Worm (Caenorhabditis elegans) whole organism, L1 larva: ENCODE measurements around the gene F59A1.16.

Experiments
- aha-1 ChIP-seq: fragments of 150-350 bp; optimal IDR thresholded peaks from 2 replicates; lab custom pipeline; 2014; ENCODE audit warnings: missing biosample characterization, missing genetic modification characterization
- ama-1 ChIP-seq: fragments of 150-350 bp; optimal IDR thresholded peaks from 2 replicates; lab custom pipeline; 2014
- ceh-82 ChIP-seq, 3 experiments: fragments of 150-350 bp in 1 of 3; sonication (generic microtip) in 2 of 3; optimal IDR thresholded peaks; 2 replicates each; lab custom pipeline; 2014 to 2017; ENCODE audit warnings: missing biosample characterization in 3 of 3, missing genetic modification characterization in 3 of 3
- jun-1 ChIP-seq: fragments of 150-350 bp; optimal IDR thresholded peaks from 2 replicates; lab custom pipeline; 2014; ENCODE audit warnings: missing biosample characterization, missing genetic modification reagents, missing genetic modification characterization
- lin-39 ChIP-seq: fragments of 150-350 bp; optimal IDR thresholded peaks from 2 replicates; lab custom pipeline; 2014; ENCODE audit warnings: missing biosample characterization, missing genetic modification reagents, missing genetic modification characterization
- nhr-77 ChIP-seq: fragments of 150-350 bp; optimal IDR thresholded peaks from 2 replicates; lab custom pipeline; 2014; ENCODE audit warnings: missing biosample characterization, missing genetic modification characterization
- nhr-84 ChIP-seq: sonication (generic microtip); optimal IDR thresholded peaks from 2 replicates; lab custom pipeline; 2017; ENCODE audit warnings: missing biosample characterization, missing genetic modification characterization
- pqm-1 ChIP-seq: sonication (generic microtip); optimal IDR thresholded peaks from 3 replicates; lab custom pipeline; 2017; ENCODE audit warnings: missing biosample characterization, missing genetic modification characterization
- sptf-1 ChIP-seq: fragments of 150-350 bp; optimal IDR thresholded peaks from 2 replicates; lab custom pipeline; 2014; ENCODE audit warnings: missing biosample characterization, missing genetic modification characterization
- tbx-2 ChIP-seq: sonication (generic microtip); optimal IDR thresholded peaks from 2 replicates; lab custom pipeline; 2016; ENCODE audit warnings: missing genetic modification characterization, missing compliant biosample characterization
- ztf-11 ChIP-seq, 2 experiments: sonication (generic microtip); optimal IDR thresholded peaks; 2 replicates each; lab custom pipeline; 2016 to 2017; ENCODE audit warnings: missing genetic modification characterization in 2 of 2, missing biosample characterization in 1 of 2, missing compliant biosample characterization in 1 of 2

DNA sequence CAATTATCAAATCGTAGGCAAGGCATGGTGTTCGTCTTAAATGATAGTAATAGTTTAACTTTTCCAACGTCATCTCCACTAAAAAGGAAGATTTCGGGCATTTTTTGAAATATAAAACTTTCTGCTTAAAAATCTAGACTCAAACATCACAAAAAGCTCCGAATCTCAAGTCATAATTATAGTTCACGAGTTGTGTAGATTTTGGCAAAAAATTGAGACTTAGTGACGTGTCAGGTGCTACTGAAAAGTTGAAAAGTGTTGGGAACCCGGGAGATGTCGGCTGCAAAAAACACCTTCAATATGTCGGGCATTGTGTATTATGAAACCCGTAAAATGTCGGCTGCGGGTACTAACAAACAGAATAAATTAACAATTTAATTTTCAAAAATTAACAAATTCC, 11.0 kb upstream of the F59A1.16 start, which contains the start of gene Y26G10.1:
- TF ChIP-seq sptf-1 (tag; lab: Kevin White, UChicago) (no peak), aha-1 (tag; lab: Kevin White, UChicago) (no peak), pqm-1 (no peak), ceh-82 (tag; optimal IDR thresholded peaks at IDR 0.05; lab: Kevin White, UChicago) (no peak), tbx-2 (tag; lab: Kevin White, UChicago) (no peak), ztf-11 (tag; optimal IDR thresholded peaks at IDR 0.05; lab: Kevin White, UChicago) (no peak), nhr-84 (tag; lab: Kevin White, UChicago) (no peak), ama-1 (no peak), lin-39 (tag; lab: Kevin White, UChicago) (no peak), nhr-77 (no peak), jun-1 (no peak)
